Fruit fly (Drosophila melanogaster): Measurements from ENCODE around the gene CG3437.
A peak's percentile ranks its signal among the peaks of the same experiment; 100 is the strongest.

The CG3437 gene

DNA sequence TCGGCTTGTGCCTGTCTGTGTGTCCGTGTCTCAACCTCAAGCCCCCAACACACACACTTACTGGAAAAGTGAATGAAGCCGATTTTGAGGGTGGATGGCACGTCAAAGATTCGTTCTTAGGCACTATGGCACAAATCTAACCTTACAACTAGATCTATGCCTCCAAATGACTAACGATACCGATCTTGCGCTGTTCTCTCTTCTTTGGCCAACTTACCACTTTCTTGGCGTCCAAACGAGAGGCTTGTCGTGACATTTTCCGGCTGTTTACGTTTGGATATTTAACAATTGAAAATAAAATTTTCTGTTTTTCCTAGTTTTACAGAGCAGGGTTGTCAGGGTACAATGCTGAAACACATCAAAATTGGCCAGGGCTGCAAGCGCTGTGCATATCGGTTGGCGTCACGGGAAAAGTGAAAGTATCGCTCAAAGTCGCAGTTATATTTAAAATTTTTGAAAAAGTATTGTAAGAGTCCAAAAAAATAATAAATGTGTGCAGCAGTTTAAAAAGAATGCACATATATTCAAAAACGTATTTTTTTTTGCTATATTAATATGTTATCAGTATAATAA is 15.5 kb downstream of the CG3437 start, which contains the start of the genes Bet3 and Nf-YA (continued):
- peak; percentile 69 for TF ChIP-seq B-H2 (GFP tag; optimal IDR thresholded peaks at IDR 0.05)
- TF ChIP-seq CG9609 (GFP tag; optimal IDR thresholded peaks at IDR 0.05): peak; percentile 55
- TF ChIP-seq CG8944 (GFP tag; optimal IDR thresholded peaks at IDR 0.05): peak; percentile 69
- TF ChIP-seq schlank (tag; optimal IDR thresholded peaks at IDR 0.05): no peak
- peak; percentile 84 for TF ChIP-seq sna (GFP tag; IDR thresholded peaks at IDR 0.05; ENCODE audit: partially characterized antibody)
- TF ChIP-seq CG15601 (tag; optimal IDR thresholded peaks at IDR 0.05): peak; percentile 10
- TF ChIP-seq pum (GFP tag; optimal IDR thresholded peaks at IDR 0.05): peak; percentile 76
- TF ChIP-seq CG9797 (GFP tag; optimal IDR thresholded peaks at IDR 0.05): peak; percentile 53
- TF ChIP-seq CG34422 (GFP tag; IDR thresholded peaks at IDR 0.05): peak; percentile 67; the same call in 2 of the 3 replicates
- TF ChIP-seq pita (GFP tag; optimal IDR thresholded peaks at IDR 0.05): peak; percentile 37
- no peak for TF ChIP-seq Atf-2 (GFP tag; optimal IDR thresholded peaks at IDR 0.05)
- peak; percentile 57; the same call in 1 of the 3 replicates for TF ChIP-seq Dbx (GFP tag; IDR thresholded peaks at IDR 0.05)
- peak; percentile 55 for TF ChIP-seq CG13424 (tag; optimal IDR thresholded peaks at IDR 0.05)
- no peak for TF ChIP-seq CG10147 (GFP tag; optimal IDR thresholded peaks at IDR 0.05)
- no peak for TF ChIP-seq CG3838 (GFP tag; optimal IDR thresholded peaks at IDR 0.05)
- peak; percentile 68 for TF ChIP-seq Dref (GFP tag; IDR thresholded peaks at IDR 0.05)
- no peak for TF ChIP-seq CG10462 (GFP tag; optimal IDR thresholded peaks at IDR 0.05)
- peak; percentile 86 for TF ChIP-seq CG9932 (GFP tag; IDR thresholded peaks at IDR 0.05)
- peak; percentile 65 for TF ChIP-seq CG12659 (GFP tag; optimal IDR thresholded peaks at IDR 0.05)
- TF ChIP-seq CG3281 (GFP tag; optimal IDR thresholded peaks at IDR 0.05): peak; percentile 40
- TF ChIP-seq NC2β (GFP tag; optimal IDR thresholded peaks at IDR 0.05): peak; percentile 25
- TF ChIP-seq Camta (GFP tag; optimal IDR thresholded peaks at IDR 0.05): peak; percentile 53
- TF ChIP-seq nerfin-2 (GFP tag; IDR thresholded peaks at IDR 0.05; ENCODE audit: partially characterized antibody): peak; percentile 72
- TF ChIP-seq crc (GFP tag; optimal IDR thresholded peaks at IDR 0.05): peak; percentile 27
- TF ChIP-seq Fer1 (GFP tag; optimal IDR thresholded peaks at IDR 0.05): peak; percentile 3
- no peak for TF ChIP-seq trh (GFP tag; optimal IDR thresholded peaks at IDR 0.05)
- TF ChIP-seq PHDP (tag; optimal IDR thresholded peaks at IDR 0.05): no peak
- peak; percentile 52 for TF ChIP-seq CG17829 (tag; optimal IDR thresholded peaks at IDR 0.05)
- TF ChIP-seq CG31224 (GFP tag; IDR thresholded peaks at IDR 0.05): no peak
- peak; percentile 51 for TF ChIP-seq CG4424 (GFP tag; optimal IDR thresholded peaks at IDR 0.05)
- TF ChIP-seq ken (GFP tag; IDR thresholded peaks at IDR 0.05): peak; percentile 70
- peak; percentile 41 for TF ChIP-seq fu2 (GFP tag; optimal IDR thresholded peaks at IDR 0.05)
- TF ChIP-seq CG7357 (GFP tag; IDR thresholded peaks at IDR 0.05): no peak; the same call in 2 of the 3 replicates
- peak; percentile 35 for TF ChIP-seq dmrt11E (tag; optimal IDR thresholded peaks at IDR 0.05)
- peak; percentile 55 for TF ChIP-seq CG15696 (tag; optimal IDR thresholded peaks at IDR 0.05)
- no peak for TF ChIP-seq Dfd (GFP tag; optimal IDR thresholded peaks at IDR 0.05)
- TF ChIP-seq grau (tag; optimal IDR thresholded peaks at IDR 0.05): peak; percentile 34
- peak; percentile 36 for TF ChIP-seq CG10543 (GFP tag; optimal IDR thresholded peaks at IDR 0.05)
- no peak for TF ChIP-seq Nf-YB (GFP tag; optimal IDR thresholded peaks at IDR 0.05)
- peak; percentile 86 for TF ChIP-seq CG42726 (GFP tag; IDR thresholded peaks at IDR 0.05; ENCODE audit: partially characterized antibody)
- peak; percentile 66 for TF ChIP-seq tna (GFP tag; IDR thresholded peaks at IDR 0.05; ENCODE audit: partially characterized antibody)
- TF ChIP-seq H2.0 (GFP tag; IDR thresholded peaks at IDR 0.05): peak; percentile 31; the same call in 1 of the 2 replicates
- TF ChIP-seq CG17802 (tag; optimal IDR thresholded peaks at IDR 0.05): no peak
- TF ChIP-seq CG15514 (GFP tag; optimal IDR thresholded peaks at IDR 0.05): peak; percentile 82
- TF ChIP-seq CG6175 (GFP tag; IDR thresholded peaks at IDR 0.05): no peak
- peak; percentile 55 for TF ChIP-seq jumu (GFP tag; optimal IDR thresholded peaks at IDR 0.05)
- TF ChIP-seq gt (GFP tag; IDR thresholded peaks at IDR 0.05): no peak
- TF ChIP-seq Dip2 (GFP tag; IDR thresholded peaks at IDR 0.05): no peak
- TF ChIP-seq unc-4 (GFP tag; IDR thresholded peaks at IDR 0.05; ENCODE audit: partially characterized antibody): peak; percentile 86
- no peak for TF ChIP-seq CG6654 (GFP tag; optimal IDR thresholded peaks at IDR 0.05)
